Worm (Caenorhabditis elegans) whole organism, early embryonic: Measurements from ENCODE around the gene C50E3.15.

Experiments
- B0310.2 ChIP-seq: sonication (generic microtip); optimal IDR thresholded peaks from 2 replicates; lab custom pipeline; 2016; ENCODE audit warnings: mild to moderate bottlenecking, missing genetic modification characterization, missing compliant biosample characterization
- F13C5.2 ChIP-seq: sonication (generic microtip); optimal IDR thresholded peaks from 2 replicates; lab custom pipeline; 2017; ENCODE audit warnings: mild to moderate bottlenecking, missing genetic modification characterization, inconsistent platforms, missing compliant biosample characterization
- aly-1 ChIP-seq: sonication (generic microtip); optimal IDR thresholded peaks from 2 replicates; lab custom pipeline; 2016; ENCODE audit warnings: missing genetic modification characterization, missing compliant biosample characterization
- ama-1 ChIP-seq: fragments of 150-350 bp; optimal IDR thresholded peaks from 2 replicates; lab custom pipeline; 2014
- ceh-13 ChIP-seq: fragments of 200-800 bp; sonication (Bioruptor generic); optimal IDR thresholded peaks from 2 replicates; lab custom pipeline; 2018; ENCODE audit warnings: mild to moderate bottlenecking, missing genetic modification characterization, missing compliant biosample characterization
- ceh-36 ChIP-seq: sonication (generic microtip); optimal IDR thresholded peaks from 2 replicates; lab custom pipeline; 2016; ENCODE audit warnings: missing genetic modification characterization, inconsistent platforms, missing compliant biosample characterization
- ets-7 ChIP-seq: sonication (generic microtip); optimal IDR thresholded peaks from 2 replicates; lab custom pipeline; 2016; ENCODE audit warnings: missing genotype, missing genetic modification characterization, missing compliant biosample characterization
- flt-1 ChIP-seq: fragments of 200-800 bp; sonication (Bioruptor generic); IDR thresholded peaks from 2 replicates; pipeline ENCODE4 v1.3.6; 2022; ENCODE audit warnings: missing genetic modification characterization, missing compliant biosample characterization
- hmbx-1 ChIP-seq: sonication (generic microtip); optimal IDR thresholded peaks from 2 replicates; lab custom pipeline; 2016; ENCODE audit warnings: mild to moderate bottlenecking, missing genetic modification characterization, missing compliant biosample characterization
- hmg-4 ChIP-seq: fragments of 200-800 bp; sonication (Bioruptor generic); optimal IDR thresholded peaks from 2 replicates; lab custom pipeline; 2018; ENCODE audit warnings: mild to moderate bottlenecking, missing genetic modification characterization, missing compliant biosample characterization
- hnd-1 ChIP-seq: sonication (generic microtip); optimal IDR thresholded peaks from 2 replicates; lab custom pipeline; 2016; ENCODE audit warnings: missing genetic modification characterization, missing compliant biosample characterization
- pes-1 ChIP-seq: fragments of 200-800 bp; sonication (Bioruptor generic); IDR thresholded peaks from 2 replicates; pipeline ENCODE4 v1.3.6; 2022; ENCODE audit warnings: missing genetic modification reagents, missing genetic modification characterization, missing compliant biosample characterization
- scrt-1 ChIP-seq: fragments of 200-800 bp; sonication (Bioruptor generic); IDR thresholded peaks from 2 replicates; pipeline ENCODE4 v1.3.6; 2022; ENCODE audit warnings: missing genetic modification characterization, missing compliant biosample characterization
- sea-1 ChIP-seq: fragments of 200-800 bp; sonication (Bioruptor generic); conservative IDR thresholded peaks from 2 replicates; pipeline ENCODE4 v1.3.6; 2022; ENCODE audit warnings: missing genetic modification characterization, missing compliant biosample characterization
- tbx-11 ChIP-seq: fragments of 200-800 bp; sonication (Bioruptor generic); IDR thresholded peaks from 2 replicates; pipeline ENCODE4 v1.3.6; 2022; ENCODE audit warnings: missing genetic modification characterization, missing compliant biosample characterization
- tbx-37 ChIP-seq: fragments of 200-800 bp; sonication (Bioruptor generic); conservative IDR thresholded peaks from 2 replicates; pipeline ENCODE4 v1.3.6; 2022; ENCODE audit warnings: missing genetic modification reagents, missing genetic modification characterization, missing compliant biosample characterization
- tra-4 ChIP-seq: sonication (generic microtip); optimal IDR thresholded peaks from 2 replicates; lab custom pipeline; 2017; ENCODE audit warnings: missing genetic modification characterization, missing compliant biosample characterization

The C50E3.15 gene

DNA sequence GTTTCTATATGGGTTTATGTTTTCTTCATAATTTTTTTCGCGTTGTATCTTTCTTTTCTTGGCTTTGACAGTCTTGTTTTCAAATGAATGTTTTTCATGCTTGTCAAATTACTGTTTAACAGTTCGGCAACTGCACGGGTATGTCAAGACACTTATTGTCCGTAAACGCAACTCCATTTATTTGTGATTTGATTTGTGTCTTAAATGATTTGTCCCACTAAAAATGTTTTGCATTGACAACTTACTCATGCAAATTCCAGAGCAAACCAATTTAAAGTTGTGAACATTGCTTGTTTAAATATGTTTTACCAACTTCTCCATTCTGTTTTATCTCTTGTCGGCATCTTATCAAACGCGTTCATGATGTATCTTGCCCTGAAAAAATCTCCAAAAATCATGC, 13.5 kb downstream of the C50E3.15 start, which contains the start of gene srd-25:
srd-25 (plus strand) TSS at position 301 of the 400 bp plus-strand sequence.
- TF ChIP-seq ceh-13 (GFP tag; lab: Kevin White, UChicago) (no peak), ets-7 (no peak), flt-1 (GFP tag; lab: Robert Waterston, UW) (no peak), tbx-11 (no peak), F13C5.2 (tag; lab: Kevin White, UChicago) (no peak), scrt-1 (GFP tag; lab: Robert Waterston, UW) (no peak), pes-1 (GFP tag; lab: Robert Waterston, UW) (no peak)

DNA sequence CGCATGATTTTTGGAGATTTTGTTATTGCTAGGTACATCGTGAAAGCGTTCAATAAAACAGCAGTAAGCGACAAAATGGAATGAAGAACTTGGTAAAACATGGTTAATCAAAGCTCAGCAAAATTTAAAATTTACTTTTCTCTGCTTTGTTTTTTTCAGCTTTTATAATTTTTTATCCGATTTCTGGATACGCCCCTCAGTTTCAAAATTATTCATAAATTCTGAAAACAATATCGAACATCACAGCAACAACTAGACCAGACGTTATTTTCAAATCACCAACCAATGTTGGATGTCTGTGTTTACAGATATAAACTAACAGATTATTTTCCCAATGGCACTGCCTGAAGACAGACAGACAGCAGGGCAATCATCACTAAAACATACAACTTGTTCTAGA, 16.4 kb downstream of the C50E3.15 start, which contains the start of gene srd-31:
srd-31 (minus strand) TSS at position 101 of the 400 bp plus-strand sequence.
- no peak for TF ChIP-seq hmg-4 (GFP tag; lab: Kevin White, UChicago)
- TF ChIP-seq B0310.2 (tag; lab: Kevin White, UChicago): no peak
- TF ChIP-seq ama-1 (lab: Kevin White, UChicago): no peak
- TF ChIP-seq tbx-11: no peak
- no peak for TF ChIP-seq hmbx-1 (tag; lab: Kevin White, UChicago)
- TF ChIP-seq tra-4: no peak
- TF ChIP-seq sea-1 (GFP tag; lab: Robert Waterston, UW): no peak
- TF ChIP-seq ceh-36 (tag; lab: Kevin White, UChicago): no peak
- TF ChIP-seq aly-1 (tag; lab: Kevin White, UChicago): no peak
- TF ChIP-seq pes-1 (GFP tag; lab: Robert Waterston, UW): no peak
- TF ChIP-seq ceh-13 (GFP tag; lab: Kevin White, UChicago): no peak
- TF ChIP-seq F13C5.2 (tag; lab: Kevin White, UChicago): no peak
- no peak for TF ChIP-seq scrt-1 (GFP tag; lab: Robert Waterston, UW)
- TF ChIP-seq hnd-1 (tag; lab: Kevin White, UChicago): no peak
- no peak for TF ChIP-seq flt-1 (GFP tag; lab: Robert Waterston, UW)
- no peak for TF ChIP-seq ets-7
- no peak for TF ChIP-seq tbx-37 (GFP tag; lab: Robert Waterston, UW)

DNA sequence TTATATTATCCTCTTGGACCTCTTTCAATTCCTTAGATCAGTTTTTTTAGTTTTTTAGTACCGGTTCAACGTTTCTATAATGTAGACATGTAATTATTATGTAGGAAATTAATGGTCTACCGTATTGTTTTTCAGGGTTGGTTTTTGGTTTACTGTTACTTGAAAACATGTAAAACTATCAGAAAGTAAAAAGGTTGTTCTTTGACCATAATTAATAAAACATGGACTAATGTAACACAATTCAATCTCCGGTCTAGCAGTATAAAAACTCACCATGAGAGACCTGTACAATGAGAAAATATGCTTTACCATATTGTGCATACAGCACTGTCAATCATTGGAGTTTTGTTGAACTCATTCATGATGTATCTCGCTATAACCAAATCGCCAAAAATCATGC, 17.3 kb downstream of the C50E3.15 start, which contains the start of gene srd-29:
srd-29 (plus strand) TSS at position 301 of the 400 bp plus-strand sequence.
- TF ChIP-seq ceh-13 (GFP tag; lab: Kevin White, UChicago) (no peak), ets-7 (no peak), scrt-1 (GFP tag; lab: Robert Waterston, UW) (no peak), flt-1 (GFP tag; lab: Robert Waterston, UW) (no peak), hnd-1 (tag; lab: Kevin White, UChicago) (no peak), tbx-37 (GFP tag; lab: Robert Waterston, UW) (no peak), hmbx-1 (tag; lab: Kevin White, UChicago) (no peak), hmg-4 (GFP tag; lab: Kevin White, UChicago) (no peak), F13C5.2 (tag; lab: Kevin White, UChicago) (no peak), B0310.2 (tag; lab: Kevin White, UChicago) (no peak), tbx-11 (no peak), pes-1 (GFP tag; lab: Robert Waterston, UW) (no peak), aly-1 (tag; lab: Kevin White, UChicago) (no peak)

DNA sequence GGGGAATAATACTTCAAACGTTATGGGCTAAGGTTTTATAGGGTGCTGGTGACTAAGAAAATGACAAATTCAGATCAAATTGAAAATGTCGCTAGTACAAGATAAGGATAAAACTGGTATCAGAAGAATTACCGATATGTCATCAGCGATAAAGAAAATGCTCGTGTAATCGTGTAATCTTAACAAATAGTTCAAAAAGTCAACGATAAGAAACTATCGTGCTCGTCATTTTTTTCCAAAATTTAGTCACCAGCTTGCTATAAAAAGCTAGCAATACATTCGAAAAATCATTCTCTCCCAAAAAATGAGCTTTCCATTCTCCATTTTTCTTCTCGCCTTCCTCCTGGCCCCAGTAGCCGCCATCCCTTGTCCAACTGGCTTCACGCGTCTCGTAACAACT, 19.6 kb downstream of the C50E3.15 start, which contains the start of gene clec-45:
clec-45 (plus strand) TSS at position 301 of the 400 bp plus-strand sequence.
- TF ChIP-seq ama-1 (lab: Kevin White, UChicago): no peak
- no peak for TF ChIP-seq hnd-1 (tag; lab: Kevin White, UChicago)
- TF ChIP-seq pes-1 (GFP tag; lab: Robert Waterston, UW): no peak

DNA sequence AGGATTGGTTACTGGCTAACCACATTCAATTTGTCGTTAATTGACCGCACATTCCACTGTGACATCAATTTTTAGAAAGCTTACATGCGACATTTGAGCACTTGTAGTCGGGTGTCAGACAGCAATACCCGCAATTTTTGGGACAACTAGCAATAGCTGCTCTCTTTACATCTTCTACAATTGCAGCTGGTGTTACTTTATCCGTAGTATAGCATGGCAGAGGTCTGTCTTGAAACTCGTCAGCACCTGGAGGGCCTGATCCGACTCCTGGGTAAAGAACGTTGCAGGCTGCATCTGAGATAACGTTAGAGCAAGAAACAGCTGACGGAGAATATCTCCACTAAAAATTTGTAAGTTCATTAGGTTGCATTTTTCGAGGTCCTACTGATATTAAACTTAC, 21.1 kb downstream of the C50E3.15 start:
- TF ChIP-seq tbx-37 (GFP tag; lab: Robert Waterston, UW) (no peak), ceh-13 (GFP tag; lab: Kevin White, UChicago) (no peak)

DNA sequence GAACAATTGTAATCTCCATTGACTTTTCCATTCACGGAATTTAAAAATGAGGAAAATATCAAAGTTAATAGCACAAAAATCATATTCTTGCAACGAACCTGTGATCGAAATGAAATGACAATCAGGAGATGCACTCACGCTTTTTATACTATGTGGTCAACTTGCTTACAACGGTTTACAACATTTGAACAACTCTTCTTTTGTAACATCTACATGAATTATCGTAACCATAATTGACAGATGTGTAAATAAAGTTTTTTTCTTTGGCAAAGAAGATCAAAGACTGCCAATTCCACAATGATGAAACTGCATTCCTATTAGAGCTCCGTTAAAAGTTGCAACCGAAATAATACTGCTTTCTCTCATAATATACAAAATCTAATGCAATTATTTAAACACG, 21.6 kb downstream of the C50E3.15 start, which contains the start of gene F07C4.10:
F07C4.10 (minus strand) TSS at position 101 of the 400 bp plus-strand sequence.
- TF ChIP-seq F13C5.2 (tag; lab: Kevin White, UChicago) (no peak), ets-7 (no peak), flt-1 (GFP tag; lab: Robert Waterston, UW) (no peak), hnd-1 (tag; lab: Kevin White, UChicago) (no peak), B0310.2 (tag; lab: Kevin White, UChicago) (no peak)

DNA sequence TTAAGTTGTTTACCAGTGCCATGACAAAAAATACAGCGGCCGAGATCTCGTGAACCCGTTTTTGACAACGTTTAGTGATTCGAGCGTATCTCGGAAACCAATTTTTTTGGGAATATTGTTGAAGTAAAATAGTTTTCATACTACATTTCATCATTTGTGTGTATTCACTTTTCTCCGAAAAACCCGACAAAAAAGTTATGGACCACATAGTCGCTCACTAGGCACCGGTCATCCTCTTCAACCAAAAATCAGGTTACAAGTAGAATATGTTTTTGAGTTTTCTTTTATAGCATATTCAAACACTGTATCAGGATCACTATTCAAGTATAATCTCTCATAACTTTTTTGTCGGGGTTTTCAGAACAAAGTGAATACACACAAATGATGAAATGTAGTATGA, 23.5 kb downstream of the C50E3.15 start:
- TF ChIP-seq hmg-4 (GFP tag; lab: Kevin White, UChicago): no peak
- no peak for TF ChIP-seq aly-1 (tag; lab: Kevin White, UChicago)
- no peak for TF ChIP-seq ceh-13 (GFP tag; lab: Kevin White, UChicago)
- TF ChIP-seq sea-1 (GFP tag; lab: Robert Waterston, UW): no peak
- no peak for TF ChIP-seq scrt-1 (GFP tag; lab: Robert Waterston, UW)
- TF ChIP-seq hnd-1 (tag; lab: Kevin White, UChicago): no peak
- no peak for TF ChIP-seq pes-1 (GFP tag; lab: Robert Waterston, UW)
- no peak for TF ChIP-seq ceh-36 (tag; lab: Kevin White, UChicago)
- TF ChIP-seq tra-4: no peak
- no peak for TF ChIP-seq B0310.2 (tag; lab: Kevin White, UChicago)
- TF ChIP-seq F13C5.2 (tag; lab: Kevin White, UChicago): no peak
- TF ChIP-seq tbx-11: no peak
- no peak for TF ChIP-seq ets-7
- TF ChIP-seq flt-1 (GFP tag; lab: Robert Waterston, UW): no peak
- no peak for TF ChIP-seq tbx-37 (GFP tag; lab: Robert Waterston, UW)
- no peak for TF ChIP-seq hmbx-1 (tag; lab: Kevin White, UChicago)
- TF ChIP-seq ama-1 (lab: Kevin White, UChicago): no peak

DNA sequence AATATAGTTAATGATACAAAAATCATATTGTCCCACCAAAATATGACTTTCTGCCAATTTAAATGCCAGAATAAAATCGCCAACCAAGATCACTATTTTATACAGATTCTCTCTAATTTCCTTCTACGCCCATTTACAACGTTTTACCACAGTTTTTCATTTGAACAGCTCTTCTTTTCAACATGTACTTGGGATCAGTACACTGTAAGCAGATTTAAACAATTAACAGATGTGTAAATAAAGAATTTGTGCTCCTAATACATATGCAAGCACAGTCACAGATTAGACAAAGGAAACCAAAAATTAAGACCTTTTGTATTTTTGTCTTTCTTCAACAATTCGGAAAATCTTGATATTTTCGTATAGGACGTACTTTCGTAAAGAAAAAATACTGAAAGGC, 25.2 kb downstream of the C50E3.15 start, which contains the start of gene F07C4.11:
F07C4.11 (minus strand) TSS at position 101 of the 400 bp plus-strand sequence.
- TF ChIP-seq aly-1 (tag; lab: Kevin White, UChicago) (no peak), hmg-4 (GFP tag; lab: Kevin White, UChicago) (no peak), hmbx-1 (tag; lab: Kevin White, UChicago) (no peak), tra-4 (no peak), scrt-1 (GFP tag; lab: Robert Waterston, UW) (no peak), hnd-1 (tag; lab: Kevin White, UChicago) (no peak), flt-1 (GFP tag; lab: Robert Waterston, UW) (no peak), ceh-36 (tag; lab: Kevin White, UChicago) (no peak), ceh-13 (GFP tag; lab: Kevin White, UChicago) (no peak)
